Worm (Caenorhabditis elegans): Measurements from ENCODE around the gene C06E7.4.

ce11 chrIV:5867189-5867588 lies 7.4 kb upstream of the C06E7.4 start, which contains the start of gene C06E7.88:
- TF ChIP-seq mab-5 (tag; optimal IDR thresholded peaks at IDR 0.05): no peak
- no peak for TF ChIP-seq nhr-25 (tag; optimal IDR thresholded peaks at IDR 0.05)
- no peak for TF ChIP-seq unc-39 (tag; optimal IDR thresholded peaks at IDR 0.05)
